Worm (Caenorhabditis elegans) whole organism, young adult: ENCODE data around the gene irld-25.

Experiments used
- dpl-1 ChIP-seq: fragments of 150-350 bp; optimal IDR thresholded peaks from 2 replicates; lab custom pipeline; 2014; ENCODE audit warnings: missing biosample characterization, missing genetic modification reagents, missing genetic modification characterization
- gei-17 ChIP-seq: fragments of 200-800 bp; sonication (Bioruptor generic); optimal IDR thresholded peaks from 2 replicates; lab custom pipeline; 2018; ENCODE audit warnings: mild to moderate bottlenecking, missing genetic modification characterization, missing compliant biosample characterization
- lin-35 ChIP-seq, 3 experiments: fragments of 150-350 bp in 2 of 3; sonication (generic microtip) in 1 of 3; optimal IDR thresholded peaks; 2 replicates each; lab custom pipeline; 2014 to 2018; ENCODE audit warnings: missing biosample characterization in 3 of 3, missing genetic modification characterization in 3 of 3, missing genetic modification reagents in 3 of 3
- rec-8 ChIP-seq, 2 experiments: sonication (generic microtip); optimal IDR thresholded peaks; 2 replicates each; lab custom pipeline; 2016; ENCODE audit warnings: mild to moderate bottlenecking in 2 of 2, missing genetic modification characterization in 2 of 2, missing genetic modification reagents in 2 of 2, missing genotype in 2 of 2, missing biosample characterization in 1 of 2, missing compliant biosample characterization in 1 of 2, moderate library complexity in 1 of 2
- xnd-1 ChIP-seq: sonication (generic microtip); optimal IDR thresholded peaks from 2 replicates; lab custom pipeline; 2016; ENCODE audit warnings: missing genotype, missing genetic modification reagents, missing genetic modification characterization, missing compliant biosample characterization
- ztf-25 ChIP-seq: fragments of 200-800 bp; sonication (Bioruptor generic); IDR thresholded peaks from 2 replicates; pipeline ENCODE4 v1.3.6; 2022; ENCODE audit warnings: missing genetic modification reagents, missing genetic modification characterization, missing compliant biosample characterization

DNA sequence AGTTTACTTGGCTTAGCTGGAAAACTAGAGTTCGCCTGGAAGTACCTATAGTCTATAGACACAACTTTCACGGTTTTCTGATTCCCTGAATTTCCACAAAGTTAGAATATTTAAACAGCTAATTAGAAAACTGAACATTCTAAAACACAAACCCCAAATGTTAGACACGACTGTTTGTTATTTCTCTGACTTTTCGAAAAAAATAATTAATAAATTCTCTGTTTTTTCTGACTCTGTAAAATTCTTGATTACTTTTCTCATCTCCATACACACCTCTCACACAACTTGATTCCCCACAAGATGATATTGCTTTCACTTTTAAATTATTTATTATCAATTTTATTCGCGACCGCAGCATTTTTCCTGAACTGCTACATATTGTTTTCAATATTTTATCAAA is 32.1 kb downstream of the irld-25 start, which contains the start of gene srbc-75:
- no peak for TF ChIP-seq xnd-1 (tag; lab: Kevin White, UChicago)
- no peak for TF ChIP-seq rec-8 (tag; optimal IDR thresholded peaks at IDR 0.05; lab: Kevin White, UChicago)
- no peak for TF ChIP-seq ztf-25 (GFP tag; lab: Robert Waterston, UW)
- no peak for TF ChIP-seq gei-17 (GFP tag; lab: Kevin White, UChicago)
- no peak for TF ChIP-seq dpl-1 (GFP tag; lab: Kevin White, UChicago)
- no peak for TF ChIP-seq lin-35 (GFP tag; optimal IDR thresholded peaks at IDR 0.05; lab: Kevin White, UChicago)
